Worm (Caenorhabditis elegans) whole organism, young adult: ENCODE measurements around the gene ttr-42.
A peak's percentile ranks its signal among the peaks of the same experiment; 100 is the strongest.

Experiments used
- B0035.1 ChIP-seq: sonication (generic microtip); optimal IDR thresholded peaks from 2 replicates; lab custom pipeline; 2016; ENCODE audit warnings: missing genetic modification characterization, mild to moderate bottlenecking, missing compliant biosample characterization, missing genotype, missing genetic modification reagents
- C06A6.2 ChIP-seq: fragments of 200-800 bp; sonication (Bioruptor generic); conservative IDR thresholded peaks from 2 replicates; pipeline ENCODE4 v1.3.6; 2022; ENCODE audit warnings: missing genetic modification characterization, missing compliant biosample characterization
- F33H1.4 ChIP-seq: fragments of 200-800 bp; sonication (Bioruptor generic); IDR thresholded peaks from 2 replicates; pipeline ENCODE4 v1.3.6; 2022; ENCODE audit warnings: missing genetic modification reagents, missing genetic modification characterization, missing compliant biosample characterization
- F37B4.10 ChIP-seq: fragments of 200-800 bp; sonication (Bioruptor generic); IDR thresholded peaks from 2 replicates; pipeline ENCODE4 v1.3.6; 2022; ENCODE audit warnings: missing genetic modification characterization, missing compliant biosample characterization
- F49E8.2 ChIP-seq: sonication (generic microtip); optimal IDR thresholded peaks from 3 replicates; lab custom pipeline; 2017; ENCODE audit warnings: missing genetic modification characterization, mild to moderate bottlenecking, missing compliant biosample characterization, antibody characterized with exemption, moderate library complexity; ENCODE audit not compliant: insufficient read depth
- F52B5.7 ChIP-seq: sonication (generic microtip); optimal IDR thresholded peaks from 2 replicates; lab custom pipeline; 2016; ENCODE audit warnings: mild to moderate bottlenecking, missing genetic modification characterization, missing compliant biosample characterization
- F55B11.4 ChIP-seq: sonication (generic microtip); optimal IDR thresholded peaks from 2 replicates; lab custom pipeline; 2016; ENCODE audit warnings: missing compliant biosample characterization, missing genetic modification characterization, borderline replicate concordance; ENCODE audit not compliant: insufficient read depth
- K12H6.12 ChIP-seq: fragments of 200-800 bp; sonication (Bioruptor generic); optimal IDR thresholded peaks from 2 replicates; lab custom pipeline; 2018; ENCODE audit warnings: mild to moderate bottlenecking, missing genetic modification characterization, missing compliant biosample characterization
- Y53F4B.3 ChIP-seq: fragments of 200-800 bp; sonication (Bioruptor generic); IDR thresholded peaks from 2 replicates; pipeline ENCODE4 v1.3.6; 2022; ENCODE audit warnings: missing genetic modification reagents, missing genetic modification characterization, missing compliant biosample characterization
- Y53G8AR.9 ChIP-seq: fragments of 200-800 bp; sonication (Bioruptor generic); conservative IDR thresholded peaks from 2 replicates; pipeline ENCODE4 v1.3.6; 2022; ENCODE audit warnings: missing genetic modification reagents, missing genetic modification characterization, missing compliant biosample characterization
- akir-1 ChIP-seq: fragments of 200-800 bp; sonication (Bioruptor generic); optimal IDR thresholded peaks from 2 replicates; lab custom pipeline; 2018; ENCODE audit warnings: mild to moderate bottlenecking, missing genetic modification characterization, moderate library complexity, missing compliant biosample characterization
- ama-1 ChIP-seq, 3 experiments: fragments of 150-350 bp in 1 of 3; sonication (generic microtip) in 2 of 3; optimal IDR thresholded peaks; 2 replicates each; lab custom pipeline; 2014 to 2018; ENCODE audit warnings: missing biosample characterization in 2 of 3, missing genetic modification characterization in 2 of 3, missing genetic modification reagents in 2 of 3
- athp-1 ChIP-seq: sonication (generic microtip); optimal IDR thresholded peaks from 2 replicates; lab custom pipeline; 2017; ENCODE audit warnings: mild to moderate bottlenecking, missing genetic modification characterization, missing compliant biosample characterization
- bed-1 ChIP-seq: fragments of 200-800 bp; sonication (Bioruptor generic); IDR thresholded peaks from 2 replicates; pipeline ENCODE4 v1.3.6; 2022; ENCODE audit warnings: missing genetic modification reagents, missing genetic modification characterization, missing compliant biosample characterization
- cebp-1 ChIP-seq, 2 experiments: fragments of 200-800 bp in 1 of 2; sonication (Bioruptor generic) in 1 of 2; sonication (generic microtip) in 1 of 2; IDR thresholded peaks in 1 of 2; optimal IDR thresholded peaks in 1 of 2; 2 replicates each; pipeline versions ENCODE4 v1.3.6 to Lab custom; 2017 to 2022; ENCODE audit warnings: missing compliant biosample characterization in 2 of 2, missing genetic modification characterization in 2 of 2, mild to moderate bottlenecking in 1 of 2, missing genetic modification reagents in 1 of 2, moderate library complexity in 1 of 2
- ceh-40 ChIP-seq: fragments of 200-800 bp; sonication (Bioruptor generic); IDR thresholded peaks from 2 replicates; pipeline ENCODE4 v1.3.6; 2022; ENCODE audit warnings: missing genetic modification characterization, missing compliant biosample characterization
- ceh-58 ChIP-seq: fragments of 200-800 bp; sonication (Bioruptor generic); IDR thresholded peaks from 2 replicates; pipeline ENCODE4 v1.3.6; 2022; ENCODE audit warnings: missing genetic modification characterization, missing compliant biosample characterization
- efl-1 ChIP-seq: fragments of 150-350 bp; optimal IDR thresholded peaks from 2 replicates; lab custom pipeline; 2014; ENCODE audit warnings: missing biosample characterization, missing genetic modification reagents, missing genetic modification characterization
- egl-18 ChIP-seq: fragments of 200-800 bp; sonication (Bioruptor generic); IDR thresholded peaks from 2 replicates; pipeline ENCODE4 v1.3.6; 2022; ENCODE audit warnings: missing genetic modification reagents, missing genetic modification characterization, missing compliant biosample characterization
- ekl-4 ChIP-seq: fragments of 200-800 bp; sonication (Bioruptor generic); IDR thresholded peaks from 2 replicates; pipeline ENCODE4 v1.3.6; 2022; ENCODE audit warnings: missing genetic modification reagents, missing genetic modification characterization, missing compliant biosample characterization
- ets-4 ChIP-seq: fragments of 200-800 bp; sonication (Bioruptor generic); optimal IDR thresholded peaks from 2 replicates; lab custom pipeline; 2018; ENCODE audit warnings: mild to moderate bottlenecking, missing genetic modification characterization, missing compliant biosample characterization
- gei-17 ChIP-seq: fragments of 200-800 bp; sonication (Bioruptor generic); optimal IDR thresholded peaks from 2 replicates; lab custom pipeline; 2018; ENCODE audit warnings: mild to moderate bottlenecking, missing genetic modification characterization, missing compliant biosample characterization
- hlh-12 ChIP-seq: sonication (generic microtip); optimal IDR thresholded peaks from 2 replicates; lab custom pipeline; 2016; ENCODE audit warnings: missing genetic modification characterization, missing compliant biosample characterization
- hmg-1.2 ChIP-seq: fragments of 200-800 bp; sonication (Bioruptor generic); IDR thresholded peaks from 2 replicates; pipeline ENCODE4 v1.3.6; 2022; ENCODE audit warnings: missing genetic modification reagents, missing genetic modification characterization, missing compliant biosample characterization
- lag-1 ChIP-seq: fragments of 200-800 bp; sonication (Bioruptor generic); IDR thresholded peaks from 2 replicates; pipeline ENCODE4 v1.3.6; 2022; ENCODE audit warnings: missing genetic modification reagents, missing genetic modification characterization, missing compliant biosample characterization
- let-526 ChIP-seq: fragments of 200-800 bp; sonication (Bioruptor generic); IDR thresholded peaks from 2 replicates; pipeline ENCODE4 v1.3.6; 2022; ENCODE audit warnings: missing genetic modification reagents, missing genetic modification characterization, missing compliant biosample characterization
- lin-26 ChIP-seq: fragments of 200-800 bp; sonication (Bioruptor generic); IDR thresholded peaks from 2 replicates; pipeline ENCODE4 v1.3.6; 2022; ENCODE audit warnings: missing genetic modification reagents, missing genetic modification characterization, missing compliant biosample characterization
- lin-40 ChIP-seq: sonication (generic microtip); optimal IDR thresholded peaks from 2 replicates; lab custom pipeline; 2016; ENCODE audit warnings: missing genetic modification characterization, mild to moderate bottlenecking, missing compliant biosample characterization, missing genotype, missing genetic modification reagents
- lsy-27 ChIP-seq: sonication (generic microtip); optimal IDR thresholded peaks from 2 replicates; lab custom pipeline; 2017; ENCODE audit warnings: missing genetic modification characterization, mild to moderate bottlenecking, missing compliant biosample characterization, antibody characterized with exemption, missing genotype, borderline replicate concordance; ENCODE audit not compliant: insufficient read depth
- madf-3 ChIP-seq: fragments of 200-800 bp; sonication (Bioruptor generic); IDR thresholded peaks from 2 replicates; pipeline ENCODE4 v1.3.6; 2022; ENCODE audit warnings: missing genetic modification reagents, missing genetic modification characterization, missing compliant biosample characterization
- madf-6 ChIP-seq: fragments of 200-800 bp; sonication (Bioruptor generic); IDR thresholded peaks from 2 replicates; pipeline ENCODE4 v1.3.6; 2022; ENCODE audit warnings: missing genetic modification reagents, missing genetic modification characterization, missing compliant biosample characterization
- mcd-1 ChIP-seq: fragments of 200-800 bp; sonication (Bioruptor generic); IDR thresholded peaks from 2 replicates; pipeline ENCODE4 v1.3.6; 2022; ENCODE audit warnings: missing genetic modification reagents, missing genetic modification characterization, missing compliant biosample characterization
- mel-28 ChIP-seq: sonication (generic microtip); optimal IDR thresholded peaks from 2 replicates; lab custom pipeline; 2016; ENCODE audit warnings: borderline replicate concordance, mild to moderate bottlenecking, missing genetic modification characterization, missing compliant biosample characterization
- nfya-1 ChIP-seq: sonication (generic microtip); optimal IDR thresholded peaks from 2 replicates; lab custom pipeline; 2017; ENCODE audit warnings: antibody characterized with exemption, missing compliant biosample characterization, missing genetic modification characterization, borderline replicate concordance; ENCODE audit not compliant: insufficient read depth
- nfya-2 ChIP-seq: fragments of 200-800 bp; sonication (Bioruptor generic); IDR thresholded peaks from 2 replicates; pipeline ENCODE4 v1.3.6; 2022; ENCODE audit warnings: missing genetic modification reagents, missing genetic modification characterization, missing compliant biosample characterization
- nhr-179 ChIP-seq: sonication (generic microtip); optimal IDR thresholded peaks from 2 replicates; lab custom pipeline; 2016; ENCODE audit warnings: mild to moderate bottlenecking, missing genetic modification characterization, missing compliant biosample characterization
- nhr-90 ChIP-seq: sonication (generic microtip); optimal IDR thresholded peaks from 2 replicates; lab custom pipeline; 2016; ENCODE audit warnings: missing genotype, mild to moderate bottlenecking, missing genetic modification characterization, missing compliant biosample characterization
- pbrm-1 ChIP-seq: fragments of 200-800 bp; sonication (Bioruptor generic); IDR thresholded peaks from 2 replicates; pipeline ENCODE4 v1.3.6; 2022; ENCODE audit warnings: missing genetic modification reagents, missing genetic modification characterization, missing compliant biosample characterization
- pha-4 ChIP-seq: fragments of 150-350 bp; sonication (generic microtip); optimal IDR thresholded peaks from 2 replicates; lab custom pipeline; 2014; ENCODE audit warnings: missing biosample characterization, missing genetic modification reagents, missing genetic modification characterization
- repo-1 ChIP-seq: sonication (generic microtip); optimal IDR thresholded peaks from 2 replicates; lab custom pipeline; 2017; ENCODE audit warnings: mild to moderate bottlenecking, missing genetic modification characterization, missing compliant biosample characterization
- sdz-38 ChIP-seq: sonication (generic microtip); optimal IDR thresholded peaks from 2 replicates; lab custom pipeline; 2016; ENCODE audit warnings: missing genotype, missing genetic modification characterization, missing compliant biosample characterization
- snpc-3.4 ChIP-seq: sonication (generic microtip); optimal IDR thresholded peaks from 2 replicates; lab custom pipeline; 2017; ENCODE audit warnings: missing genetic modification characterization, mild to moderate bottlenecking, missing compliant biosample characterization, antibody characterized with exemption, moderate library complexity, missing genotype, missing genetic modification reagents
- snpc-4 ChIP-seq, 5 experiments: fragments of 150-350 bp in 1 of 5; sonication (generic microtip) in 4 of 5; optimal IDR thresholded peaks; 2 replicates each; lab custom pipeline; 2014 to 2018; ENCODE audit warnings: missing genetic modification characterization in 5 of 5, missing biosample characterization in 3 of 5, antibody characterized with exemption in 2 of 5, mild to moderate bottlenecking in 2 of 5, missing compliant biosample characterization in 2 of 5, missing genotype in 2 of 5, moderate library complexity in 2 of 5, missing genetic modification reagents in 1 of 5
- sptf-2 ChIP-seq: fragments of 200-800 bp; sonication (Bioruptor generic); optimal IDR thresholded peaks from 2 replicates; lab custom pipeline; 2018; ENCODE audit warnings: mild to moderate bottlenecking, missing genetic modification characterization, missing compliant biosample characterization
- unc-62 ChIP-seq: fragments of 150-350 bp; optimal IDR thresholded peaks from 2 replicates; lab custom pipeline; 2014; ENCODE audit warnings: missing biosample characterization, missing genetic modification reagents, missing genetic modification characterization
- ztf-22 ChIP-seq: fragments of 200-800 bp; sonication (Bioruptor generic); optimal IDR thresholded peaks from 2 replicates; lab custom pipeline; 2018; ENCODE audit warnings: mild to moderate bottlenecking, missing genetic modification characterization, moderate library complexity, missing compliant biosample characterization

ttr-42 gene

ce11 chrX:2553433-2553860 is 24.1 kb upstream of the ttr-42 start (continued):
- TF ChIP-seq nhr-90 (tag; lab: Kevin White, UChicago) (peak; percentile 90), efl-1 (GFP tag; lab: Kevin White, UChicago) (no peak), ekl-4 (GFP tag; lab: Robert Waterston, UW) (peak; percentile 77), hmg-1.2 (GFP tag; lab: Robert Waterston, UW) (peak; percentile 84), akir-1 (GFP tag; lab: Kevin White, UChicago) (no peak), lin-40 (tag; lab: Kevin White, UChicago) (peak; percentile 82), nhr-179 (tag; lab: Kevin White, UChicago) (peak; percentile 59), lin-26 (GFP tag; lab: Robert Waterston, UW) (peak; percentile 93), lag-1 (GFP tag; lab: Robert Waterston, UW) (no peak), ztf-22 (GFP tag; lab: Kevin White, UChicago) (no peak), F49E8.2 (peak; percentile 1), bed-1 (GFP tag; lab: Robert Waterston, UW) (no peak), snpc-4 (GFP tag; optimal IDR thresholded peaks at IDR 0.05; lab: Kevin White, UChicago) (peak; percentile 44), snpc-4 (tag; optimal IDR thresholded peaks at IDR 0.05; lab: Kevin White, UChicago) (peak; percentile 56 to 82 (median 69)), repo-1 (tag; lab: Kevin White, UChicago) (peak; percentile 43), unc-62 (peak; percentile 13), C06A6.2 (GFP tag; lab: Robert Waterston, UW) (no peak; the same call in 1 of the 2 replicates), mcd-1 (0 out of 2 replicates have a peak, but pooled peaks have one; percentile 46), sptf-2 (GFP tag; lab: Kevin White, UChicago) (no peak), lsy-27 (no peak), F33H1.4 (no peak), gei-17 (GFP tag; lab: Kevin White, UChicago) (no peak), hlh-12 (peak; percentile 70), B0035.1 (tag; lab: Kevin White, UChicago) (peak; percentile 76), snpc-3.4 (tag; lab: Kevin White, UChicago) (peak; percentile 65), ceh-40 (GFP tag; lab: Robert Waterston, UW) (peak; percentile 85), pha-4 (no peak), athp-1 (peak; percentile 50), cebp-1 (GFP tag; IDR thresholded peaks at IDR 0.05; lab: Robert Waterston, UW) (peak; percentile 28; the same call in 1 of the 2 replicates), cebp-1 (tag; optimal IDR thresholded peaks at IDR 0.05; lab: Kevin White, UChicago) (peak; percentile 75), madf-6 (peak; percentile 46), Y53F4B.3 (GFP tag; lab: Robert Waterston, UW) (no peak), F37B4.10 (GFP tag; lab: Robert Waterston, UW) (no peak), ceh-58 (GFP tag; lab: Robert Waterston, UW) (no peak), K12H6.12 (tag; lab: Kevin White, UChicago) (peak; percentile 66), madf-3 (peak; percentile 85), Y53G8AR.9 (GFP tag; lab: Robert Waterston, UW) (no peak), mel-28 (no peak), F52B5.7 (tag; lab: Kevin White, UChicago) (peak; percentile 54), pbrm-1 (peak; percentile 82), nfya-1 (tag; lab: Kevin White, UChicago) (no peak), nfya-2 (GFP tag; lab: Robert Waterston, UW) (no peak), let-526 (GFP tag; lab: Robert Waterston, UW) (peak; percentile 33; the same call in 1 of the 2 replicates), F55B11.4 (tag; lab: Kevin White, UChicago) (no peak), sdz-38 (tag; lab: Kevin White, UChicago) (peak; percentile 42), ets-4 (GFP tag; lab: Kevin White, UChicago) (no peak), egl-18 (GFP tag; lab: Robert Waterston, UW) (no peak), ama-1 (optimal IDR thresholded peaks at IDR 0.05; lab: Kevin White, UChicago) (no peak), ama-1 (GFP tag; optimal IDR thresholded peaks at IDR 0.05; lab: Kevin White, UChicago) (peak; percentile 80 to 82)
